Fruit fly (Drosophila melanogaster): ENCODE data around the gene CG8475.

The CG8475 gene

dm6 chr2L:8156682-8157081, 40.0 kb downstream of the CG8475 start (continued):
- no peak for TF ChIP-seq CG6791 (GFP tag; IDR thresholded peaks at IDR 0.05; ENCODE audit: partially characterized antibody)
- TF ChIP-seq Hr78 (GFP tag; optimal IDR thresholded peaks at IDR 0.05): no peak
- no peak for TF ChIP-seq Poxn (GFP tag; IDR thresholded peaks at IDR 0.05)
- TF ChIP-seq CG16863 (GFP tag; optimal IDR thresholded peaks at IDR 0.05): peak; percentile 62
- TF ChIP-seq gcm2 (GFP tag; optimal IDR thresholded peaks at IDR 0.05): peak; percentile 31
- no peak for TF ChIP-seq Lpt (GFP tag; optimal IDR thresholded peaks at IDR 0.05)
- TF ChIP-seq mld (GFP tag; IDR thresholded peaks at IDR 0.05; ENCODE audit: partially characterized antibody): no peak
- peak; percentile 43 for TF ChIP-seq NC2β (GFP tag; optimal IDR thresholded peaks at IDR 0.05)
- no peak for TF ChIP-seq inv (GFP tag; IDR thresholded peaks at IDR 0.05; ENCODE audit: partially characterized antibody)
- no peak for TF ChIP-seq CG15601 (tag; optimal IDR thresholded peaks at IDR 0.05)
- no peak for TF ChIP-seq Dip2 (GFP tag; IDR thresholded peaks at IDR 0.05)
- TF ChIP-seq CG8281 (tag; optimal IDR thresholded peaks at IDR 0.05): no peak
- peak; percentile 53; the same call in 2 of the 3 replicates for TF ChIP-seq CG11093 (GFP tag; IDR thresholded peaks at IDR 0.05)
- peak; percentile 34; the same call in 1 of the 4 replicates for TF ChIP-seq Gug (GFP tag; IDR thresholded peaks at IDR 0.05)
- peak; percentile 68 for TF ChIP-seq Bdp1 (GFP tag; optimal IDR thresholded peaks at IDR 0.05)
- peak; percentile 49; the same call in 1 of the 2 replicates for TF ChIP-seq CG8765 (GFP tag; IDR thresholded peaks at IDR 0.05)
- peak; percentile 70; the same call in 2 of the 3 replicates for TF ChIP-seq zfh1 (GFP tag; IDR thresholded peaks at IDR 0.05)
- 0 out of 3 replicates have a peak, but pooled peaks have one; percentile 16 for TF ChIP-seq CG16813 (GFP tag; IDR thresholded peaks at IDR 0.05; ENCODE audit: partially characterized antibody)
- TF ChIP-seq onecut (GFP tag; IDR thresholded peaks at IDR 0.05): no peak
- TF ChIP-seq CG4282 (GFP tag; optimal IDR thresholded peaks at IDR 0.05): no peak
- peak; percentile 33 for TF ChIP-seq CG6683 (GFP tag; optimal IDR thresholded peaks at IDR 0.05)
- TF ChIP-seq nerfin-2 (GFP tag; IDR thresholded peaks at IDR 0.05; ENCODE audit: partially characterized antibody): no peak
- TF ChIP-seq Sry-β (GFP tag; optimal IDR thresholded peaks at IDR 0.05): peak; percentile 25
- peak; percentile 60 for TF ChIP-seq CG12299 (tag; optimal IDR thresholded peaks at IDR 0.05)
- TF ChIP-seq CG1024 (GFP tag; IDR thresholded peaks at IDR 0.05): 0 out of 2 replicates have a peak, but pooled peaks have one; percentile 8
- TF ChIP-seq wek (GFP tag; optimal IDR thresholded peaks at IDR 0.05): no peak
- peak; percentile 78 for TF ChIP-seq zfh2 (GFP tag; optimal IDR thresholded peaks at IDR 0.05)
- TF ChIP-seq Neu2 (GFP tag; optimal IDR thresholded peaks at IDR 0.05; ENCODE audit: borderline replicate concordance): no peak
- TF ChIP-seq CG4424 (GFP tag; optimal IDR thresholded peaks at IDR 0.05): peak; percentile 36
- TF ChIP-seq CrebB (tag; optimal IDR thresholded peaks at IDR 0.05): peak; percentile 57
- TF ChIP-seq schlank (tag; optimal IDR thresholded peaks at IDR 0.05): peak; percentile 3
- peak; percentile 0 for TF ChIP-seq CTCF (GFP tag; optimal IDR thresholded peaks at IDR 0.05)
- TF ChIP-seq CG17612 (GFP tag; IDR thresholded peaks at IDR 0.05): no peak
- peak; percentile 11 for TF ChIP-seq jing (GFP tag; optimal IDR thresholded peaks at IDR 0.05)
- TF ChIP-seq Chrac-16 (GFP tag; optimal IDR thresholded peaks at IDR 0.05): peak; percentile 49
- TF ChIP-seq lola (GFP tag; optimal IDR thresholded peaks at IDR 0.05): peak in 1 of 3 experiments; percentile 41
- TF ChIP-seq NK7.1 (GFP tag; optimal IDR thresholded peaks at IDR 0.05): peak; percentile 51
- TF ChIP-seq pum (GFP tag; optimal IDR thresholded peaks at IDR 0.05): peak; percentile 72
- TF ChIP-seq emc (GFP tag; optimal IDR thresholded peaks at IDR 0.05): peak; percentile 6
- peak; percentile 73 for TF ChIP-seq CG13775 (GFP tag; optimal IDR thresholded peaks at IDR 0.05)
- TF ChIP-seq z (GFP tag; IDR thresholded peaks at IDR 0.05): no peak
- peak; percentile 66 for TF ChIP-seq CG8944 (GFP tag; optimal IDR thresholded peaks at IDR 0.05)
- TF ChIP-seq Dbx (GFP tag; IDR thresholded peaks at IDR 0.05): peak; percentile 49; the same call in 1 of the 3 replicates
- TF ChIP-seq gem (tag; optimal IDR thresholded peaks at IDR 0.05): peak; percentile 80
- peak; percentile 20 for TF ChIP-seq luna (GFP tag; optimal IDR thresholded peaks at IDR 0.05)
- TF ChIP-seq B-H1 (GFP tag; IDR thresholded peaks at IDR 0.05): peak; percentile 60; the same call in 1 of the 3 replicates
- TF ChIP-seq cwo (GFP tag; optimal IDR thresholded peaks at IDR 0.05): peak; percentile 21
- peak; percentile 70 for TF ChIP-seq Six4 (GFP tag; optimal IDR thresholded peaks at IDR 0.05)
- TF ChIP-seq ham (GFP tag; IDR thresholded peaks at IDR 0.05): no peak
- peak; percentile 38 for TF ChIP-seq dmrt11E (tag; optimal IDR thresholded peaks at IDR 0.05)
- TF ChIP-seq oc (tag; optimal IDR thresholded peaks at IDR 0.05): no peak
